Fruit fly (Drosophila melanogaster) whole organism, embryonic: ENCODE results near the gene Ubc6.

Source experiments
- Atf6 ChIP-seq: fragments of 200-800 bp; sonication (Bioruptor generic); IDR thresholded peaks from 2 replicates; pipeline ENCODE4 v1.3.6; 2022; ENCODE audit warnings: missing biosample characterization, missing genetic modification characterization
- CG10366 ChIP-seq: fragments of 200-800 bp; sonication (Bioruptor generic); IDR thresholded peaks from 2 replicates; pipeline ENCODE4 v1.3.6; 2022; ENCODE audit warnings: missing biosample characterization, missing genetic modification characterization
- CG10565 ChIP-seq: fragments of 200-800 bp; sonication (Bioruptor generic); optimal IDR thresholded peaks from 3 replicates; lab custom pipeline; 2016; ENCODE audit warnings: missing biosample characterization, mild to moderate bottlenecking, missing genetic modification characterization
- CG11093 ChIP-seq: fragments of 200-800 bp; sonication (Bioruptor generic); IDR thresholded peaks from 3 replicates; pipeline ENCODE4 v1.3.6; 2022; ENCODE audit warnings: missing biosample characterization, missing genetic modification characterization
- CG12299 ChIP-seq: fragments of 200-800 bp; sonication (Bioruptor generic); optimal IDR thresholded peaks from 2 replicates; lab custom pipeline; 2018; ENCODE audit warnings: missing biosample characterization, mild to moderate bottlenecking, missing genetic modification characterization
- CG12659 ChIP-seq: fragments of 200-800 bp; sonication (Bioruptor generic); optimal IDR thresholded peaks from 3 replicates; lab custom pipeline; 2017; ENCODE audit warnings: mild to moderate bottlenecking, missing biosample characterization, missing genetic modification reagents, missing genetic modification characterization
- CG13123 ChIP-seq: fragments of 200-800 bp; sonication (Bioruptor generic); optimal IDR thresholded peaks from 2 replicates; lab custom pipeline; 2016; ENCODE audit warnings: missing biosample characterization, missing genetic modification characterization
- CG13775 ChIP-seq: fragments of 200-800 bp; sonication (Bioruptor generic); optimal IDR thresholded peaks from 3 replicates; lab custom pipeline; 2017; ENCODE audit warnings: missing biosample characterization, mild to moderate bottlenecking, missing genetic modification characterization
- CG14441 ChIP-seq: fragments of 200-800 bp; sonication (Bioruptor generic); IDR thresholded peaks from 2 replicates; pipeline ENCODE4 v1.3.6; 2022; ENCODE audit warnings: missing biosample characterization, missing genetic modification characterization
- CG14667 ChIP-seq: fragments of 200-800 bp; sonication (Bioruptor generic); IDR thresholded peaks from 2 replicates; pipeline ENCODE4 v1.3.6; 2022; ENCODE audit warnings: missing biosample characterization, missing genetic modification characterization
- CG18262 ChIP-seq: fragments of 200-800 bp; optimal IDR thresholded peaks from 3 replicates; lab custom pipeline; 2019; ENCODE audit warnings: missing biosample characterization, mild to moderate bottlenecking, missing genetic modification characterization, moderate library complexity
- CG2875 ChIP-seq: fragments of 200-800 bp; sonication (Bioruptor generic); optimal IDR thresholded peaks from 2 replicates; lab custom pipeline; 2017; ENCODE audit warnings: missing biosample characterization, mild to moderate bottlenecking, missing genetic modification characterization, missing genetic modification reagents
- CG32532 ChIP-seq: fragments of 200-800 bp; sonication (Bioruptor generic); IDR thresholded peaks from 2 replicates; pipeline ENCODE4 v1.3.6; 2022; ENCODE audit warnings: missing biosample characterization, missing genetic modification characterization
- CG6854 ChIP-seq: fragments of 200-800 bp; sonication (Bioruptor generic); optimal IDR thresholded peaks from 3 replicates; lab custom pipeline; 2017; ENCODE audit warnings: missing biosample characterization, mild to moderate bottlenecking, missing genetic modification characterization
- CG7839 ChIP-seq: fragments of 200-800 bp; sonication (Bioruptor generic); optimal IDR thresholded peaks from 3 replicates; lab custom pipeline; 2018; ENCODE audit warnings: missing biosample characterization, mild to moderate bottlenecking, missing genetic modification characterization, moderate library complexity
- CG8924 ChIP-seq: fragments of 200-800 bp; optimal IDR thresholded peaks from 3 replicates; lab custom pipeline; 2019; ENCODE audit warnings: missing biosample characterization, mild to moderate bottlenecking, missing genetic modification characterization, moderate library complexity
- CG9817 ChIP-seq: fragments of 200-800 bp; sonication (Bioruptor generic); optimal IDR thresholded peaks from 2 replicates; lab custom pipeline; 2018; ENCODE audit warnings: missing biosample characterization, mild to moderate bottlenecking, missing genetic modification characterization, moderate library complexity
- CG9932 ChIP-seq: fragments of 200-800 bp; sonication (Bioruptor generic); IDR thresholded peaks from 2 replicates; pipeline ENCODE4 v1.3.6; 2022; ENCODE audit warnings: missing biosample characterization, missing genetic modification characterization
- Camta ChIP-seq: fragments of 200-800 bp; sonication (Bioruptor generic); optimal IDR thresholded peaks from 2 replicates; lab custom pipeline; 2016; ENCODE audit warnings: missing biosample characterization, missing genetic modification characterization
- Deaf1 ChIP-seq: fragments of 200-800 bp; optimal IDR thresholded peaks from 3 replicates; lab custom pipeline; 2019; ENCODE audit warnings: missing biosample characterization, mild to moderate bottlenecking, missing genetic modification characterization, moderate library complexity
- Dref ChIP-seq: fragments of 200-800 bp; sonication (Bioruptor generic); IDR thresholded peaks from 2 replicates; pipeline ENCODE4 v1.3.6; 2022; ENCODE audit warnings: missing biosample characterization, missing genetic modification characterization
- Eip74EF ChIP-seq, 2 experiments: fragments of 200-800 bp in 1 of 2; fragments of >200 bp in 1 of 2; sonication (Bioruptor generic) in 1 of 2; optimal IDR thresholded peaks; 2 replicates each; lab custom pipeline; 2017 to 2019; ENCODE audit warnings: missing biosample characterization in 2 of 2, missing genetic modification characterization in 2 of 2, mild to moderate bottlenecking in 1 of 2, moderate library complexity in 1 of 2
- MBD-R2 ChIP-seq: fragments of 200-800 bp; sonication (Bioruptor generic); IDR thresholded peaks from 2 replicates; pipeline ENCODE4 v1.3.6; 2022; ENCODE audit warnings: missing biosample characterization, missing genetic modification characterization
- Neu2 ChIP-seq: fragments of 200-800 bp; sonication (Bioruptor generic); optimal IDR thresholded peaks from 3 replicates; lab custom pipeline; 2016; ENCODE audit warnings: missing biosample characterization, missing genetic modification characterization, borderline replicate concordance
- Nf-YB ChIP-seq: fragments of 200-800 bp; sonication (Bioruptor generic); optimal IDR thresholded peaks from 3 replicates; lab custom pipeline; 2019; ENCODE audit warnings: missing biosample characterization, mild to moderate bottlenecking, missing genetic modification characterization, moderate library complexity
- Sry-β ChIP-seq: fragments of 200-800 bp; sonication (Bioruptor generic); optimal IDR thresholded peaks from 2 replicates; lab custom pipeline; 2018; ENCODE audit warnings: missing biosample characterization, mild to moderate bottlenecking, missing genetic modification characterization, moderate library complexity
- Stat92E ChIP-seq, 3 experiments: fragments of >200 bp in 2 of 3; fragments of 200-800 bp in 1 of 3; sonication (Bioruptor generic) in 1 of 3; optimal IDR thresholded peaks; 2 replicates each; lab custom pipeline; 2017 to 2019; ENCODE audit warnings: missing biosample characterization in 3 of 3, missing genetic modification characterization in 3 of 3, mild to moderate bottlenecking in 1 of 3, moderate library complexity in 1 of 3
- Xbp1 ChIP-seq: fragments of 200-800 bp; sonication (Bioruptor generic); optimal IDR thresholded peaks from 3 replicates; lab custom pipeline; 2016; ENCODE audit warnings: missing biosample characterization, mild to moderate bottlenecking, missing genetic modification characterization
- ab ChIP-seq: fragments of 200-800 bp; sonication (Bioruptor generic); optimal IDR thresholded peaks from 2 replicates; lab custom pipeline; 2016; ENCODE audit warnings: missing biosample characterization, missing genetic modification characterization
- ac ChIP-seq: fragments of 200-800 bp; sonication (Bioruptor generic); optimal IDR thresholded peaks from 3 replicates; lab custom pipeline; 2017; ENCODE audit warnings: missing biosample characterization, mild to moderate bottlenecking, missing genetic modification characterization
- ash1 ChIP-seq: fragments of 200-800 bp; sonication (Bioruptor generic); optimal IDR thresholded peaks from 2 replicates; lab custom pipeline; 2018; ENCODE audit warnings: missing biosample characterization, mild to moderate bottlenecking, missing genetic modification characterization
- cas ChIP-seq: fragments of 200-800 bp; sonication (Bioruptor generic); IDR thresholded peaks from 2 replicates; pipeline ENCODE4 v1.3.6; 2022; ENCODE audit warnings: missing biosample characterization, missing genetic modification characterization
- caup ChIP-seq: fragments of 200-800 bp; sonication (Bioruptor generic); optimal IDR thresholded peaks from 3 replicates; lab custom pipeline; 2017; ENCODE audit warnings: missing biosample characterization, mild to moderate bottlenecking, missing genetic modification characterization, moderate library complexity; ENCODE audit not compliant: severe bottlenecking
- chm ChIP-seq: fragments of 200-800 bp; sonication (Bioruptor generic); IDR thresholded peaks from 2 replicates; pipeline ENCODE4 v1.3.6; 2022; ENCODE audit warnings: missing biosample characterization, missing genetic modification characterization
- dpn ChIP-seq, 2 experiments: fragments of 200-800 bp; sonication (Bioruptor generic); optimal IDR thresholded peaks; 3 replicates each; lab custom pipeline; 2016; ENCODE audit warnings: missing biosample characterization in 2 of 2, missing genetic modification characterization in 2 of 2
- dysf ChIP-seq: fragments of 200-800 bp; sonication (Bioruptor generic); IDR thresholded peaks from 3 replicates; pipeline ENCODE4 v1.3.6; 2022; ENCODE audit warnings: missing biosample characterization, missing genetic modification characterization
- fu2 ChIP-seq: fragments of 200-800 bp; sonication (Bioruptor generic); optimal IDR thresholded peaks from 2 replicates; lab custom pipeline; 2016; ENCODE audit warnings: missing biosample characterization, missing genetic modification characterization
- grau ChIP-seq: fragments of 200-800 bp; optimal IDR thresholded peaks from 3 replicates; lab custom pipeline; 2019; ENCODE audit warnings: missing biosample characterization, mild to moderate bottlenecking, missing genetic modification characterization, moderate library complexity
- her ChIP-seq: fragments of 200-800 bp; sonication (Bioruptor generic); optimal IDR thresholded peaks from 2 replicates; lab custom pipeline; 2016; ENCODE audit warnings: missing biosample characterization, missing genetic modification characterization
- hkb ChIP-seq, 2 experiments: fragments of 200-800 bp in 1 of 2; fragments of >200 bp in 1 of 2; sonication (Bioruptor generic) in 1 of 2; IDR thresholded peaks in 1 of 2; optimal IDR thresholded peaks in 1 of 2; 2 replicates each; pipeline versions ENCODE4 v1.3.6 to Lab custom; 2017 to 2022; ENCODE audit warnings: missing biosample characterization in 1 of 2, missing genetic modification characterization in 1 of 2
- inv ChIP-seq: fragments of 200-800 bp; sonication (Bioruptor generic); IDR thresholded peaks from 2 replicates; pipeline ENCODE4 v1.3.6; 2022; ENCODE audit warnings: missing biosample characterization, missing genetic modification characterization; ENCODE audit not compliant: partially characterized antibody
- kay ChIP-seq: fragments of 200-800 bp; sonication (Bioruptor generic); optimal IDR thresholded peaks from 2 replicates; lab custom pipeline; 2016; ENCODE audit warnings: missing biosample characterization, missing genetic modification characterization
- ken ChIP-seq: fragments of 200-800 bp; sonication (Bioruptor generic); IDR thresholded peaks from 3 replicates; pipeline ENCODE4 v1.3.6; 2022; ENCODE audit warnings: missing biosample characterization, missing genetic modification characterization
- lbe ChIP-seq: fragments of 200-800 bp; sonication (Bioruptor generic); optimal IDR thresholded peaks from 2 replicates; lab custom pipeline; 2016; ENCODE audit warnings: missing biosample characterization, mild to moderate bottlenecking, missing genetic modification characterization
- mirr ChIP-seq: fragments of 200-800 bp; sonication (Bioruptor generic); optimal IDR thresholded peaks from 3 replicates; lab custom pipeline; 2018; ENCODE audit warnings: missing biosample characterization, mild to moderate bottlenecking, missing genetic modification characterization
- nmo ChIP-seq: fragments of 200-800 bp; sonication (Bioruptor generic); optimal IDR thresholded peaks from 2 replicates; lab custom pipeline; 2018; ENCODE audit warnings: missing biosample characterization, mild to moderate bottlenecking, missing genetic modification characterization, moderate library complexity
- sc ChIP-seq, 3 experiments: fragments of >200 bp in 2 of 3; fragments of 200-800 bp in 1 of 3; sonication (Bioruptor generic) in 1 of 3; optimal IDR thresholded peaks; 2 replicates in 2 of 3; 3 replicates in 1 of 3; lab custom pipeline; 2017; ENCODE audit warnings: mild to moderate bottlenecking in 1 of 3, missing biosample characterization in 1 of 3, missing genetic modification characterization in 1 of 3, missing genetic modification reagents in 1 of 3
- sens-2 ChIP-seq: fragments of 200-800 bp; sonication (Bioruptor generic); IDR thresholded peaks from 2 replicates; pipeline ENCODE4 v1.3.6; 2022; ENCODE audit warnings: missing biosample characterization, missing genetic modification characterization
- trh ChIP-seq: fragments of 200-800 bp; sonication (Bioruptor generic); optimal IDR thresholded peaks from 2 replicates; lab custom pipeline; 2016; ENCODE audit warnings: missing biosample characterization, missing genetic modification characterization

The Ubc6 gene

DNA sequence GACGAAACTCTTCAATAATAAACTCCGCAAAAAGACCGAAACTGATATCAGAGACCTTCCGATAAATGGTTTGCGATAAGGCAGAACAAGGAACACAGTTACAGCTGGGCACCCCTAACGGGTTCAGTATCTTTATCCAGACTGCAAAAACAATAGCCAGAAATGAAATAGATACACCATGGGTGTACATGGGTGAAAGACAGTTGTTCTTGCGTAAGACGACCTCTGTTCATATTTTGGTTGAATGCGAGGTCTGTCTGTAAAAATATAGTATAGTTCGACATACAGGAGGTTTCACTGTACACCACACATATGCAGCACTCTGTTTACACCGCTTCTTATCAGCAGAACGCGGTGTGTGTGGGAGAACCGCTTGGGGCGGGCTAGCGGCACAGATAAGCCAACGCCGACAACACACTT is 40.3 kb downstream of the Ubc6 start (continued):
- TF ChIP-seq chm (GFP tag; lab: Robert Waterston, UW) (peak; percentile 62; the same call in 1 of the 2 replicates), Neu2 (peak; percentile 14), Nf-YB (GFP tag; lab: Kevin White, UChicago) (peak; percentile 4), Sry-β (GFP tag; lab: Kevin White, UChicago) (no peak), dysf (peak; percentile 80), grau (tag; lab: Kevin White, UChicago) (peak; percentile 99), cas (GFP tag; lab: Robert Waterston, UW) (0 out of 2 replicates have a peak, but pooled peaks have one; percentile 54), trh (GFP tag; lab: Kevin White, UChicago) (no peak), ken (peak; percentile 56; the same call in 1 of the 3 replicates), CG7839 (tag; lab: Kevin White, UChicago) (peak; percentile 69), CG9817 (peak; percentile 66), CG13123 (GFP tag; lab: Kevin White, UChicago) (peak; percentile 20), hkb (optimal IDR thresholded peaks at IDR 0.05; lab: Kevin White, UChicago) (no peak), hkb (GFP tag; IDR thresholded peaks at IDR 0.05; lab: Robert Waterston, UW) (peak; percentile 66), sc (optimal IDR thresholded peaks at IDR 0.05; lab: Kevin White, UChicago) (no peak), sc (GFP tag; optimal IDR thresholded peaks at IDR 0.05; lab: Kevin White, UChicago) (no peak), CG14441 (GFP tag; lab: Robert Waterston, UW) (peak; percentile 68; the same call in 1 of the 2 replicates), nmo (GFP tag; lab: Kevin White, UChicago) (peak; percentile 57), fu2 (GFP tag; lab: Kevin White, UChicago) (peak; percentile 69), CG9932 (GFP tag; lab: Robert Waterston, UW) (peak; percentile 81), lbe (GFP tag; lab: Kevin White, UChicago) (peak; percentile 71), CG6854 (GFP tag; lab: Kevin White, UChicago) (no peak), Atf6 (no peak; the same call in none of the 2 replicates), Camta (GFP tag; lab: Kevin White, UChicago) (peak; percentile 39), ab (GFP tag; lab: Kevin White, UChicago) (peak; percentile 29), Xbp1 (GFP tag; lab: Kevin White, UChicago) (peak; percentile 62), CG10366 (GFP tag; lab: Robert Waterston, UW) (peak; percentile 68; the same call in 1 of the 2 replicates), mirr (GFP tag; lab: Kevin White, UChicago) (peak; percentile 96), MBD-R2 (GFP tag; lab: Robert Waterston, UW) (peak; percentile 53; the same call in 1 of the 2 replicates), CG2875 (GFP tag; lab: Kevin White, UChicago) (peak; percentile 14), Stat92E (GFP tag; optimal IDR thresholded peaks at IDR 0.05; lab: Kevin White, UChicago) (no peak), CG12299 (tag; lab: Kevin White, UChicago) (no peak), CG18262 (peak; percentile 54), dpn (GFP tag; optimal IDR thresholded peaks at IDR 0.05; lab: Kevin White, UChicago) (peak; percentile 51 to 78), ash1 (GFP tag; lab: Kevin White, UChicago) (no peak), Deaf1 (tag; lab: Kevin White, UChicago) (peak; percentile 59), CG10565 (GFP tag; lab: Kevin White, UChicago) (no peak), CG32532 (GFP tag; lab: Robert Waterston, UW) (peak; percentile 81), kay (GFP tag; lab: Kevin White, UChicago) (peak; percentile 59), caup (GFP tag; lab: Kevin White, UChicago) (peak; percentile 76), CG12659 (GFP tag; lab: Kevin White, UChicago) (peak; percentile 66), her (GFP tag; lab: Kevin White, UChicago) (peak; percentile 63), CG11093 (GFP tag; lab: Robert Waterston, UW) (no peak), inv (GFP tag; lab: Robert Waterston, UW) (no peak), Dref (GFP tag; lab: Robert Waterston, UW) (no peak), sens-2 (GFP tag; lab: Robert Waterston, UW) (no peak), Eip74EF (GFP tag; optimal IDR thresholded peaks at IDR 0.05; lab: Kevin White, UChicago) (peak in 1 of 2 experiments; percentile 52), CG14667 (GFP tag; lab: Robert Waterston, UW) (peak; percentile 48), ac (no peak), CG8924 (tag; lab: Kevin White, UChicago) (peak; percentile 54), CG13775 (peak; percentile 25)
